Worm (Caenorhabditis elegans) whole organism, L3 larva: ENCODE results near the gene C13A2.12.
A peak's percentile ranks its signal among the peaks of the same experiment; 100 is the strongest.

Experiments
- R02D3.7 ChIP-seq: fragments of 150-350 bp; optimal IDR thresholded peaks from 2 replicates; lab custom pipeline; 2014; ENCODE audit warnings: missing biosample characterization, missing genetic modification characterization
- ZK546.5 ChIP-seq: sonication (generic microtip); optimal IDR thresholded peaks from 2 replicates; lab custom pipeline; 2017; ENCODE audit warnings: missing biosample characterization, missing genetic modification characterization
- aly-2 ChIP-seq: fragments of 150-350 bp; optimal IDR thresholded peaks from 2 replicates; lab custom pipeline; 2014; ENCODE audit warnings: missing biosample characterization, missing genetic modification characterization
- ama-1 ChIP-seq: fragments of 150-350 bp; optimal IDR thresholded peaks from 2 replicates; lab custom pipeline; 2018
- ceh-16 ChIP-seq: sonication (generic microtip); optimal IDR thresholded peaks from 2 replicates; lab custom pipeline; 2017; ENCODE audit warnings: missing biosample characterization, missing genetic modification characterization
- ceh-28 ChIP-seq: fragments of 150-350 bp; optimal IDR thresholded peaks from 2 replicates; lab custom pipeline; 2014; ENCODE audit warnings: missing biosample characterization, missing genetic modification reagents, missing genetic modification characterization
- ceh-82 ChIP-seq: fragments of 150-350 bp; optimal IDR thresholded peaks from 2 replicates; lab custom pipeline; 2014; ENCODE audit warnings: missing biosample characterization, missing genetic modification characterization
- egl-27 ChIP-seq: sonication (generic microtip); optimal IDR thresholded peaks from 4 replicates; lab custom pipeline; 2017; ENCODE audit warnings: missing biosample characterization, missing genetic modification reagents, missing genetic modification characterization
- elt-1 ChIP-seq: fragments of 150-350 bp; optimal IDR thresholded peaks from 2 replicates; lab custom pipeline; 2014; ENCODE audit warnings: missing biosample characterization, missing genetic modification characterization
- elt-2 ChIP-seq: sonication (generic microtip); optimal IDR thresholded peaks from 2 replicates; lab custom pipeline; 2016; ENCODE audit warnings: missing genetic modification reagents, mild to moderate bottlenecking, missing genetic modification characterization, missing compliant biosample characterization
- eor-1 ChIP-seq, 2 experiments: fragments of 150-350 bp; optimal IDR thresholded peaks; 2 replicates each; lab custom pipeline; 2014 to 2018; ENCODE audit warnings: missing biosample characterization in 2 of 2, missing genetic modification characterization in 2 of 2
- fkh-2 ChIP-seq: fragments of 150-350 bp; optimal IDR thresholded peaks from 2 replicates; lab custom pipeline; 2014; ENCODE audit warnings: missing biosample characterization, missing genetic modification reagents, missing genetic modification characterization
- fos-1 ChIP-seq: fragments of 150-350 bp; optimal IDR thresholded peaks from 2 replicates; lab custom pipeline; 2014; ENCODE audit warnings: missing biosample characterization, missing genetic modification characterization
- hmg-11 ChIP-seq: sonication (generic microtip); optimal IDR thresholded peaks from 2 replicates; lab custom pipeline; 2016; ENCODE audit warnings: missing genetic modification characterization, missing compliant biosample characterization
- lsy-12 ChIP-seq: sonication (generic microtip); optimal IDR thresholded peaks from 2 replicates; lab custom pipeline; 2016; ENCODE audit warnings: mild to moderate bottlenecking, missing genetic modification characterization, missing compliant biosample characterization
- mdl-1 ChIP-seq: fragments of 150-350 bp; optimal IDR thresholded peaks from 2 replicates; lab custom pipeline; 2014; ENCODE audit warnings: missing biosample characterization, missing genetic modification characterization
- mml-1 ChIP-seq: fragments of 150-350 bp; sonication (generic microtip); optimal IDR thresholded peaks from 3 replicates; lab custom pipeline; 2014; ENCODE audit warnings: missing biosample characterization, missing genetic modification characterization
- nhr-11 ChIP-seq: fragments of 150-350 bp; optimal IDR thresholded peaks from 2 replicates; lab custom pipeline; 2014; ENCODE audit warnings: missing biosample characterization, missing genetic modification characterization
- nhr-12 ChIP-seq: fragments of 150-350 bp; optimal IDR thresholded peaks from 2 replicates; lab custom pipeline; 2014; ENCODE audit warnings: missing biosample characterization, missing genetic modification characterization
- nhr-23 ChIP-seq: fragments of 150-350 bp; optimal IDR thresholded peaks from 2 replicates; lab custom pipeline; 2014; ENCODE audit warnings: missing biosample characterization, missing genetic modification reagents, missing genetic modification characterization
- nhr-25 ChIP-seq: sonication (generic microtip); optimal IDR thresholded peaks from 2 replicates; lab custom pipeline; 2017; ENCODE audit warnings: missing biosample characterization, missing genetic modification characterization
- nhr-28 ChIP-seq: fragments of 150-350 bp; optimal IDR thresholded peaks from 2 replicates; lab custom pipeline; 2014; ENCODE audit warnings: missing biosample characterization, missing genetic modification characterization
- nhr-43 ChIP-seq: sonication (generic microtip); optimal IDR thresholded peaks from 2 replicates; lab custom pipeline; 2016; ENCODE audit warnings: mild to moderate bottlenecking, missing genetic modification characterization, missing compliant biosample characterization; ENCODE audit not compliant: poor library complexity, severe bottlenecking
- nhr-67 ChIP-seq: fragments of 150-350 bp; optimal IDR thresholded peaks from 2 replicates; lab custom pipeline; 2014; ENCODE audit warnings: missing biosample characterization, missing genetic modification characterization
- nhr-76 ChIP-seq: fragments of 150-350 bp; sonication (generic microtip); optimal IDR thresholded peaks from 5 replicates; lab custom pipeline; 2014; ENCODE audit warnings: missing biosample characterization, missing genetic modification characterization
- nhr-77 ChIP-seq: fragments of 150-350 bp; optimal IDR thresholded peaks from 2 replicates; lab custom pipeline; 2014; ENCODE audit warnings: missing biosample characterization, missing genetic modification characterization
- pha-4 ChIP-seq: fragments of 150-350 bp; optimal IDR thresholded peaks from 2 replicates; lab custom pipeline; 2014; ENCODE audit warnings: missing biosample characterization, missing genetic modification reagents, missing genetic modification characterization
- pqm-1 ChIP-seq: fragments of 150-350 bp; optimal IDR thresholded peaks from 2 replicates; lab custom pipeline; 2017; ENCODE audit warnings: missing biosample characterization, missing genetic modification characterization, inconsistent platforms
- sea-2 ChIP-seq: fragments of 150-350 bp; sonication (generic microtip); optimal IDR thresholded peaks from 4 replicates; lab custom pipeline; 2014; ENCODE audit warnings: missing biosample characterization, missing genetic modification reagents, missing genetic modification characterization
- skn-1 ChIP-seq: fragments of 150-350 bp; optimal IDR thresholded peaks from 2 replicates; lab custom pipeline; 2014; ENCODE audit warnings: missing biosample characterization, missing genetic modification characterization
- snpc-4 ChIP-seq: fragments of 150-350 bp; optimal IDR thresholded peaks from 2 replicates; lab custom pipeline; 2014; ENCODE audit warnings: missing biosample characterization, missing genetic modification characterization
- unc-62 ChIP-seq: fragments of 150-350 bp; sonication (generic microtip); optimal IDR thresholded peaks from 4 replicates; lab custom pipeline; 2014; ENCODE audit warnings: missing biosample characterization, missing genetic modification reagents, missing genetic modification characterization
- zag-1 ChIP-seq: fragments of 150-350 bp; optimal IDR thresholded peaks from 2 replicates; lab custom pipeline; 2014; ENCODE audit warnings: missing biosample characterization, missing genetic modification characterization
- ztf-11 ChIP-seq: fragments of 150-350 bp; optimal IDR thresholded peaks from 2 replicates; lab custom pipeline; 2014; ENCODE audit warnings: missing biosample characterization, missing genetic modification characterization

Gene C13A2.12

DNA sequence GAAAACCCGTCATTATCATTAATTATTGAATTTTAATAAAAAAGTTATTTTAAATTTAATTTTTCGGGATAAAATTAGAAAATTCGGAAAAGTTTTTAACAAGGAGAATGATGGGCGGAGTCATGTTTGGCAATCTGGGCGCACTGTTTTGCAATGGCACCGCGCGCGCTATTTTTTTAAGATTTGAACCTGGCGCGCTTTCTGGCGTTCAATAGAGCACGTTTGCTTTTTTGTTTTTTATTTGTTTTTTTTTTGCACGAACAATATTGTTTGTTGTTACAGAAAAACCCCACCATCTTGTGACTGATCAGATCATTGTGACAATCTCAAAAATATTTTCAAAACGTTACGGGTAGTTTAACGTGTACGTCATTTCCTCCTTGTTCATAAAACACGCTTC is 21.9 kb upstream of the C13A2.12 start, which contains the start of gene hyls-1 (continued):
- peak; percentile 37 for TF ChIP-seq skn-1 (tag; lab: Kevin White, UChicago)
- TF ChIP-seq sea-2 (GFP tag; lab: Kevin White, UChicago) = no peak
- TF ChIP-seq nhr-12 = no peak
- TF ChIP-seq nhr-67 (tag; lab: Kevin White, UChicago) = no peak
- TF ChIP-seq fkh-2 (tag; lab: Kevin White, UChicago) = no peak
- TF ChIP-seq ceh-16 (tag; lab: Kevin White, UChicago) = no peak
- TF ChIP-seq ama-1 (lab: Kevin White, UChicago) = peak; percentile 32
- TF ChIP-seq ztf-11 (tag; lab: Kevin White, UChicago) = no peak
- peak; percentile 86 for TF ChIP-seq hmg-11
- no peak for TF ChIP-seq egl-27 (tag; lab: Kevin White, UChicago)
- TF ChIP-seq fos-1 (tag; lab: Kevin White, UChicago) = no peak
- TF ChIP-seq zag-1 (tag; lab: Kevin White, UChicago) = no peak
- no peak for TF ChIP-seq nhr-77 (tag; lab: Kevin White, UChicago)

DNA sequence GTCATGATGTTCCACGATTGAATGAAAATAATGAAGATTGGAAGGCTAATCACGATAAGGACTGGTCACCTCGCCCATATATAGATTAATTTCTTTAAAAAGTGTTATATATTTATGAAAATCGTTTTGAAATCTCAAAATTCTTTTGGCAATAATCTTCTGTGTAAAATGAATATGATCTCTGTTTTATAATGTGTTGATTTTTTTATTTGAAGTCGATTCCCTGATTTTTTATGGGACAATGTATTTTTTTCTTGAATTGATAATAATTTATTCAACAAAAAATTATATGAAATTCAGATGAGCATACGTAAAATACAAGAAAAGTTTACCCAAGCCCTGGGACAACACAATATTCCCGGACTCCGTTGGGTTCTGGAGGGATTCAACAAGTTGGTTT is 19.6 kb upstream of the C13A2.12 start, which contains the start of gene C05C8.1:
Gene C05C8.1 (plus strand): TSS at position 301 of the 400 bp plus-strand sequence.
- no peak for TF ChIP-seq zag-1 (tag; lab: Kevin White, UChicago)
- TF ChIP-seq sea-2 (GFP tag; lab: Kevin White, UChicago) = no peak
- TF ChIP-seq nhr-67 (tag; lab: Kevin White, UChicago) = no peak
- no peak for TF ChIP-seq egl-27 (tag; lab: Kevin White, UChicago)
- no peak for TF ChIP-seq nhr-25 (tag; lab: Kevin White, UChicago)
- no peak for TF ChIP-seq aly-2 (tag; lab: Kevin White, UChicago)
- TF ChIP-seq ztf-11 (tag; lab: Kevin White, UChicago) = no peak
- TF ChIP-seq pqm-1 (tag; lab: Kevin White, UChicago) = no peak
- TF ChIP-seq ZK546.5 (tag; lab: Kevin White, UChicago) = no peak
- no peak for TF ChIP-seq ceh-82
- no peak for TF ChIP-seq elt-1 (tag; lab: Kevin White, UChicago)
- TF ChIP-seq elt-2 (tag; lab: Kevin White, UChicago) = no peak
- no peak for TF ChIP-seq ceh-16 (tag; lab: Kevin White, UChicago)

DNA sequence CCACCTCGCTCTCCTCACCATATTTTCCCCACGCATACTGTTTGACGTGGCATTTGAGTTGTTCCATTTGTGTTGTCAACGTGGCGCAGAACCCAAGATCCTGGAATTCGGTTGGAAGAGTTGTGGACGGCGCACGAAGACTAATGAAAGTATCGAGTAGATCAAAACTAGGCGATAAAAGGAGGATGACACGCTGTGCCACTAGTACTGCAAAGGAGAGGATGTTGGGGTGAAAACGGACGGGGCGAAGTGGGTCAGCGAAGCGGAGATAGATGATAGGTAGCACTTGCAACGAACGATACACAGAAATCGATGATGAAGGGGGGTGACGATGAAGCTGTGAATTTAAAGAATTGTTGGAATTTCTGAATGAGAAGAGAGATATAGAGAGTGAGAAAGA is 12.1 kb upstream of the C13A2.12 start, which contains the start of gene C05C8.7:
Gene C05C8.7 (minus strand): TSS at position 100 of the 400 bp plus-strand sequence.
- no peak for TF ChIP-seq pha-4 (tag; lab: Kevin White, UChicago)
- TF ChIP-seq nhr-23 (tag; lab: Kevin White, UChicago) = peak; percentile 55

DNA sequence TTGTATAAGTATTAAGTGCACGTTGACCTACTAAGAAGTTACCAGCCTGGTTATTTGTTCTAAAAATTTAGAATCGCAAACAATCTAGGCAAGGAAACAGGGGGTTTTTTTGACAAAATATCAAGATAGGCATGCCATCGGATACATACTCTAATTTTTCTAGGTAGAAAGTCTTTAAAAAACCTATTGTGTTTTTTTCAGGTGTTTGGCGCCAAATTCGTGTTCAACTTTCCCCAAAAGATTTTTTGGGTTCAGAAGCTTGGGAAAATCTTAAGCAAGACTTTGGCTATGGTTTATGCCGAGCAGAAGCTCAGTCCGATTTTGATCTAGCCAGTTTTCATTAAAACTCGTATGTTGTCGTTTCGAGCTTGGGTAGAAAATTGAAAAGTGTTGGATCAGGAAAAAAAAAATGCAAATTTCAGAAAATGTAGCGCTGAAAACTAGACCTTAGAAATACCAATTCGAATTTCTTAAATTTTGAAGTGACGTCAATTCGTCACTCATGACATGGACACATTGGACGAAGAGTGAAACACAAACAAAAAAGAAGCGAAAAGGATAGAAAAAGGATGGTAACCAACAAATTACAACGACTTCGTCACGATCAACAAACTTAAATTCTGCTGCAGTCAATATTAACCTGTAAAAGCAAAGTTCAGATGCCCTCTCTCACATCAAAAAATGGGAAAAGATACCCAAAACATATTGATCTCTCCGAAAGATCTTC is 10.7 kb upstream of the C13A2.12 start:
- TF ChIP-seq eor-1 (tag; optimal IDR thresholded peaks at IDR 0.05; lab: Kevin White, UChicago) (no peak), ceh-28 (tag; lab: Kevin White, UChicago) (no peak), ZK546.5 (tag; lab: Kevin White, UChicago) (no peak), nhr-67 (tag; lab: Kevin White, UChicago) (no peak), nhr-28 (no peak), nhr-11 (no peak), mdl-1 (no peak), R02D3.7 (tag; lab: Kevin White, UChicago) (no peak), elt-2 (tag; lab: Kevin White, UChicago) (no peak), snpc-4 (tag; lab: Kevin White, UChicago) (no peak), nhr-43 (no peak), unc-62 (GFP tag; lab: Kevin White, UChicago) (no peak), nhr-76 (tag; lab: Kevin White, UChicago) (no peak), lsy-12 (tag; lab: Kevin White, UChicago) (no peak), nhr-25 (tag; lab: Kevin White, UChicago) (no peak), ceh-82 (no peak), zag-1 (tag; lab: Kevin White, UChicago) (no peak), mml-1 (tag; lab: Kevin White, UChicago) (no peak)

DNA sequence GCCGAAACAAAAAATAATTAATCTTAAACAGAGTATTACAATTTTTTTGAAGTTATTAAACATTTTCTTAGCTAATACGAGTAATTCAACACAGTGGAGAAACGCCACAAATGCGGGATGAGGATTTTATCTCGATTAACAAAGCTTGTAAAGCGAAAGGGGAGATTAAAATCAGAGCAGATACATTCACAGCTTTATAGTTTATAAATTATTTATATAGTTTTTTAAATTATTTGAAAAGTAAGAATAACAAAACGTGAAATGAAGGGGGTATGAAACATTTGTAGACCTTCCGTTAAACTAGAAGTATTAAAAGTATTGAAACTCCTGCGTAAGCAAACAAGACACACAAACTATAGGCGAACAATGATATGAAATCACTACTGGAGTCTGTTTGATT is 4.0 kb upstream of the C13A2.12 start, which contains the start of gene C05C8.8:
Gene C05C8.8 (minus strand): TSS at position 101 of the 400 bp plus-strand sequence.
- TF ChIP-seq pqm-1 (tag; lab: Kevin White, UChicago) = no peak
